Worm (Caenorhabditis elegans) whole organism, midembryonic: ENCODE results near the gene C46C11.4.

Experiments
- cog-1 ChIP-seq: sonication (generic microtip); optimal IDR thresholded peaks from 2 replicates; lab custom pipeline; 2016; ENCODE audit warnings: missing genetic modification characterization, missing compliant biosample characterization
- med-1 ChIP-seq: sonication (generic microtip); optimal IDR thresholded peaks from 2 replicates; lab custom pipeline; 2017; ENCODE audit warnings: missing genetic modification characterization, mild to moderate bottlenecking, missing compliant biosample characterization, antibody characterized with exemption, missing genetic modification reagents; ENCODE audit not compliant: insufficient read depth
- tab-1 ChIP-seq: fragments of 200-800 bp; sonication (Bioruptor generic); IDR thresholded peaks from 2 replicates; pipeline ENCODE4 v1.3.6; 2022; ENCODE audit warnings: missing genetic modification characterization, missing compliant biosample characterization
- ztf-23 ChIP-seq: fragments of 200-800 bp; sonication (Bioruptor generic); IDR thresholded peaks from 2 replicates; pipeline ENCODE4 v1.3.6; 2022; ENCODE audit warnings: missing genetic modification reagents, missing genetic modification characterization, missing compliant biosample characterization

- TF ChIP-seq ztf-23 (GFP tag; lab: Robert Waterston, UW): no peak
- no peak for TF ChIP-seq med-1 (GFP tag; lab: Kevin White, UChicago)
- TF ChIP-seq cog-1 (tag; lab: Kevin White, UChicago): no peak
- TF ChIP-seq tab-1 (GFP tag; lab: Robert Waterston, UW): no peak
Observed at ce11 chrX:4623707-4624106, 23.3 kb downstream of the C46C11.4 start.
